Fruit fly (Drosophila melanogaster): ENCODE results near the gene orb2.
A peak's percentile ranks its signal among the peaks of the same experiment; 100 is the strongest.

orb2 gene

dm6 chr3L:8913537-8914108, 40.6 kb downstream of the orb2 start (continued):
- TF ChIP-seq CG6163 (GFP tag; IDR thresholded peaks at IDR 0.05) (peak; percentile 74), Ets96B (tag; optimal IDR thresholded peaks at IDR 0.05) (peak; percentile 61), topi (GFP tag; optimal IDR thresholded peaks at IDR 0.05) (peak; percentile 84), dsx (GFP tag; optimal IDR thresholded peaks at IDR 0.05; ENCODE audit: poor library complexity, severe bottlenecking) (peak; percentile 35), Hr38 (GFP tag; optimal IDR thresholded peaks at IDR 0.05) (no peak), Sox15 (GFP tag; optimal IDR thresholded peaks at IDR 0.05) (peak; percentile 64), CG6276 (GFP tag; optimal IDR thresholded peaks at IDR 0.05) (peak; percentile 30), dac (GFP tag; optimal IDR thresholded peaks at IDR 0.05) (peak; percentile 19), esn (GFP tag; optimal IDR thresholded peaks at IDR 0.05) (peak; percentile 91), achi (GFP tag; optimal IDR thresholded peaks at IDR 0.05) (peak; percentile 75), CG7368 (GFP tag; optimal IDR thresholded peaks at IDR 0.05) (no peak), net (GFP tag; optimal IDR thresholded peaks at IDR 0.05) (peak; percentile 69), CG8119 (GFP tag; IDR thresholded peaks at IDR 0.05) (peak; percentile 74), fd85E (GFP tag; optimal IDR thresholded peaks at IDR 0.05) (peak; percentile 27), CG3919 (GFP tag; optimal IDR thresholded peaks at IDR 0.05) (peak; percentile 70), salr (GFP tag; optimal IDR thresholded peaks at IDR 0.05) (peak in 1 of 2 experiments; percentile 68), spab (GFP tag; optimal IDR thresholded peaks at IDR 0.05) (peak; percentile 42), Eip78C (GFP tag) (peak; percentile 95), CG34406 (GFP tag; optimal IDR thresholded peaks at IDR 0.05) (peak; percentile 63), OdsH (GFP tag; optimal IDR thresholded peaks at IDR 0.05) (peak; percentile 52), CG32006 (GFP tag; optimal IDR thresholded peaks at IDR 0.05) (peak; percentile 79), cyc (GFP tag; optimal IDR thresholded peaks at IDR 0.05) (peak; percentile 72), Hr39 (GFP tag; optimal IDR thresholded peaks at IDR 0.05) (peak; percentile 83), CG3032 (tag; optimal IDR thresholded peaks at IDR 0.05) (peak; percentile 58), Ets21C (GFP tag; optimal IDR thresholded peaks at IDR 0.05) (peak; percentile 73), vri (GFP tag; optimal IDR thresholded peaks at IDR 0.05) (peak; percentile 26), eg (GFP tag; IDR thresholded peaks at IDR 0.05) (0 out of 3 replicates have a peak, but pooled peaks have one; percentile 11), CG6854 (GFP tag; optimal IDR thresholded peaks at IDR 0.05) (peak; percentile 10), CG10669 (GFP tag; optimal IDR thresholded peaks at IDR 0.05) (peak; percentile 58), Sox14 (GFP tag; optimal IDR thresholded peaks at IDR 0.05) (peak; percentile 82), CG6808 (GFP tag; optimal IDR thresholded peaks at IDR 0.05) (peak; percentile 59), CG31627 (GFP tag; optimal IDR thresholded peaks at IDR 0.05) (peak; percentile 69)

dm6 chr3L:8912332-8912731, 41.9 kb downstream of the orb2 start, which contains the start of the genes Tsp66E and mfr:
Tsp66E (plus strand) TSS chr3L:8912499.
mfr (minus strand) TSS chr3L:8912671.
- no peak for TF ChIP-seq achi (GFP tag; optimal IDR thresholded peaks at IDR 0.05)
- peak; percentile 2 for TF ChIP-seq CG9139 (GFP tag; optimal IDR thresholded peaks at IDR 0.05)
- TF ChIP-seq Ets21C (GFP tag; optimal IDR thresholded peaks at IDR 0.05), result no peak
- TF ChIP-seq Hr38 (GFP tag; optimal IDR thresholded peaks at IDR 0.05), result no peak
- TF ChIP-seq Hr4 (GFP tag; optimal IDR thresholded peaks at IDR 0.05), result no peak
- TF ChIP-seq CG11294 (GFP tag; IDR thresholded peaks at IDR 0.05), result no peak
- no peak for TF ChIP-seq lz (GFP tag; optimal IDR thresholded peaks at IDR 0.05)
- no peak for TF ChIP-seq CG11902 (GFP tag; optimal IDR thresholded peaks at IDR 0.05)
- no peak for TF ChIP-seq dac (GFP tag; optimal IDR thresholded peaks at IDR 0.05)
- no peak for TF ChIP-seq fkh (GFP tag; optimal IDR thresholded peaks at IDR 0.05)
- no peak for TF ChIP-seq CG3919 (GFP tag; optimal IDR thresholded peaks at IDR 0.05)
- peak; percentile 25 for TF ChIP-seq CG6808 (GFP tag; optimal IDR thresholded peaks at IDR 0.05)
- no peak for TF ChIP-seq CG6276 (GFP tag; optimal IDR thresholded peaks at IDR 0.05)
- no peak for TF ChIP-seq CG3032 (tag; optimal IDR thresholded peaks at IDR 0.05)
- no peak for TF ChIP-seq CG8319 (GFP tag; optimal IDR thresholded peaks at IDR 0.05)
- TF ChIP-seq CG34406 (GFP tag; optimal IDR thresholded peaks at IDR 0.05), result no peak
- no peak for TF ChIP-seq CG10669 (GFP tag; optimal IDR thresholded peaks at IDR 0.05)
- no peak for TF ChIP-seq Gug (GFP tag; IDR thresholded peaks at IDR 0.05)
- no peak for TF ChIP-seq CG4318 (GFP tag; optimal IDR thresholded peaks at IDR 0.05)
- peak; percentile 30 for TF ChIP-seq CG7368 (GFP tag; optimal IDR thresholded peaks at IDR 0.05)
- peak; percentile 29 for TF ChIP-seq net (GFP tag; optimal IDR thresholded peaks at IDR 0.05)
- peak; percentile 65 for TF ChIP-seq eg (GFP tag; IDR thresholded peaks at IDR 0.05)
- no peak for TF ChIP-seq salr (GFP tag; optimal IDR thresholded peaks at IDR 0.05)
- TF ChIP-seq fd59A (GFP tag; optimal IDR thresholded peaks at IDR 0.05), result no peak
- TF ChIP-seq CG1621 (tag; optimal IDR thresholded peaks at IDR 0.05), result peak; percentile 46
- no peak for TF ChIP-seq esn (GFP tag; optimal IDR thresholded peaks at IDR 0.05)
- no peak for TF ChIP-seq Sox14 (GFP tag; optimal IDR thresholded peaks at IDR 0.05)
- peak; percentile 20; the same call in 1 of the 2 replicates for TF ChIP-seq CG15336 (GFP tag; IDR thresholded peaks at IDR 0.05)
- no peak for TF ChIP-seq CG11762 (GFP tag; optimal IDR thresholded peaks at IDR 0.05; ENCODE audit: insufficient read depth)
- no peak for TF ChIP-seq cyc (GFP tag; optimal IDR thresholded peaks at IDR 0.05)
- TF ChIP-seq CG31627 (GFP tag; optimal IDR thresholded peaks at IDR 0.05), result no peak
- TF ChIP-seq CG6792 (GFP tag; optimal IDR thresholded peaks at IDR 0.05), result no peak
- no peak for TF ChIP-seq CG6854 (GFP tag; optimal IDR thresholded peaks at IDR 0.05)
- TF ChIP-seq Eip93F (GFP tag; optimal IDR thresholded peaks at IDR 0.05), result no peak
- TF ChIP-seq CG6163 (GFP tag; IDR thresholded peaks at IDR 0.05), result peak; percentile 64

Measured in whole organism, prepupa.